Fruit fly (Drosophila melanogaster) whole organism: ENCODE measurements around the gene Pvf1.

Experiments
- CG8478 ChIP-seq: fragments of >200 bp; optimal IDR thresholded peaks from 2 replicates; lab custom pipeline; 2018; ENCODE audit warnings: inconsistent platforms
- Dll ChIP-seq: fragments of >200 bp; optimal IDR thresholded peaks from 2 replicates; lab custom pipeline; 2017
- usp ChIP-seq: fragments of >200 bp; optimal IDR thresholded peaks from 2 replicates; lab custom pipeline; 2017; ENCODE audit warnings: missing biosample characterization, missing genetic modification characterization, mixed read lengths

DNA sequence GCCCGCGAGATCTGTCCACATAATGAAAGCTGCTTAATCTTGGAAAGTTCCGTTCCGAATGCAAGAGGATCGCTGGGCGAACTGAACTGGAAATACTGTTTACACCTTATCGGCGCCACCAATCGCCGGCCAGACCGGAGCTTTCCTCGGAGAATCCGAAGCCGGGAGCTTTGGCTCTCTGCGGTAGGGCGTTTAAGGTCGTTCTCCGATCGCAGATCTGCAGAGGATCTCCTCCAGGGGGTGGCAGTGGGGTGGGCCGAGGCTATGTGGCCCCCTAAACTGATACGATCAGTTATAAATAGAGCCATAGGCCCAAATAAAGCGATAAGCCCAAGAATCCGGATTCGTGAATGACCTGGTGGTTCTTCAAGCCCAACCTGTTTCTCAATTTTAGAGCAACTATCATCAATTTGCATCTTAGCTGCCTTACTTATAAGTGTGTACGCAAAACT is 24.9 kb downstream of the Pvf1 start, which contains the start of gene CG7322:
- TF ChIP-seq usp (no peak), Dll (no peak), CG8478 (lab: Kevin White, UChicago) (no peak)
